Fruit fly (Drosophila melanogaster): ENCODE measurements around the gene CG15357.
A peak's percentile ranks its signal among the peaks of the same experiment; 100 is the strongest.

CG15357 gene

DNA sequence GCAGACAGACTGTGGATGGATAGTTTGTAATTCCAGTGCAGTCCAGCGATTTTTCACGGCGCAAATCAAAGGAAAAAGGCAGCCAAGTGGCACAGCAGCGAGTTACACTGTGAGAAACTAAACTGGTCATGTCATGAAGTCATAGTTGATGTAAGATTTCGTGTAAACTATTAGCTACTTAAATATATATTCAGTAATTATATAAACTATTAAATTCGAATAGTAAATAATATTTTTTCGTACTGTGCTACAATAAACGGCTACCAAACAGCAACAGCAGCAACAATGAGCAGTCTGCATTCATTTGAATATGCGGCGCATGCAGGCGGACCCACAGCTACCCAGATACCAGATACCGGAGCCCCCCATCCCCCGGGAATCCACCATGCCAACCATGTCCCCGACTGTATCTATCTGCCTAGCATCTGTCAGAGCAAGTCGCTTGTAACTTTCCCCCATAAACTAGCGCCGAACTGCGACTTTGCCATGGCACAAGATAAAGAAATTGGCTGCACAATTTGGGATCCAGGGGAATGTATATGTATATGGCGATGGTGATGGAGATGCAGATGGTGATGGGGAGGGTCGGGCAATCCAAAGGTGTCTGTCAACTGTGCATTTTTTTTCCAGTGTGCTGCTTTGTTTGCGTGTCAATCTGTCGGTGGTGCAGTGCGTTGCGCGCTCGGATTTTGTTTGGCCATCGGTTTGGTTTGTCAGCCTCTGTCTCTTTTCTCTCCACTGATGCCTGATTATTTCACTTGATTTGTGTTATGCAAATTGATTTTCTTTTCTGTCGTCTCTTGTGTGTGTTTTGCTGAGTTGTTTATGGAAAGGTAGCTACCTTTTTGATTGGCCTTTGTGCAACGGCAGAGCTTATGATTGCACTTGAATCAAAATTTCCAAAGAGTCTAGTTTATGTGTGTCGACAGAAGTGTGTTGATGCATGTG, 19.3 kb downstream of the CG15357 start (continued):
- no peak for TF ChIP-seq Scr (GFP tag; IDR thresholded peaks at IDR 0.05; ENCODE audit: partially characterized antibody)
- no peak for TF ChIP-seq zen (tag; optimal IDR thresholded peaks at IDR 0.05)
- no peak for TF ChIP-seq ttk (GFP tag; IDR thresholded peaks at IDR 0.05)
- no peak for TF ChIP-seq Hand (GFP tag; optimal IDR thresholded peaks at IDR 0.05)
- no peak for TF ChIP-seq CG3163 (GFP tag; optimal IDR thresholded peaks at IDR 0.05)
- TF ChIP-seq CG7963 (GFP tag; IDR thresholded peaks at IDR 0.05; ENCODE audit: partially characterized antibody), result no peak
- no peak for TF ChIP-seq mirr (GFP tag; optimal IDR thresholded peaks at IDR 0.05)
- 0 out of 2 replicates have a peak, but pooled peaks have one; percentile 23 for TF ChIP-seq sim (GFP tag; IDR thresholded peaks at IDR 0.05)
- no peak for TF ChIP-seq vfl (GFP tag; optimal IDR thresholded peaks at IDR 0.05)
- no peak for TF ChIP-seq CG17186 (GFP tag; optimal IDR thresholded peaks at IDR 0.05)
- no peak for TF ChIP-seq NfI (GFP tag; optimal IDR thresholded peaks at IDR 0.05)
- no peak for TF ChIP-seq CG34376 (GFP tag; optimal IDR thresholded peaks at IDR 0.05)
- TF ChIP-seq Dip2 (GFP tag; IDR thresholded peaks at IDR 0.05), result no peak
- no peak for TF ChIP-seq CG16779 (GFP tag; IDR thresholded peaks at IDR 0.05)
- TF ChIP-seq Dfd (GFP tag; optimal IDR thresholded peaks at IDR 0.05), result no peak
- TF ChIP-seq exex (tag; optimal IDR thresholded peaks at IDR 0.05), result no peak
- no peak for TF ChIP-seq CG8359 (GFP tag; optimal IDR thresholded peaks at IDR 0.05; ENCODE audit: borderline replicate concordance)
- TF ChIP-seq sob (GFP tag; IDR thresholded peaks at IDR 0.05), result no peak
- TF ChIP-seq ato (GFP tag; IDR thresholded peaks at IDR 0.05; ENCODE audit: partially characterized antibody), result no peak
- no peak for TF ChIP-seq CG17912 (GFP tag; optimal IDR thresholded peaks at IDR 0.05)
- TF ChIP-seq psq (GFP tag; optimal IDR thresholded peaks at IDR 0.05), result no peak
- peak; percentile 18 for TF ChIP-seq sd (tag; optimal IDR thresholded peaks at IDR 0.05)
- TF ChIP-seq Lim3 (GFP tag; IDR thresholded peaks at IDR 0.05), result no peak
- TF ChIP-seq Xrp1 (GFP tag; IDR thresholded peaks at IDR 0.05), result peak; percentile 60; the same call in 1 of the 2 replicates
- no peak for TF ChIP-seq CrebB (tag; optimal IDR thresholded peaks at IDR 0.05)
- TF ChIP-seq CG11504 (tag; optimal IDR thresholded peaks at IDR 0.05), result peak; percentile 41
- TF ChIP-seq HLH4C (GFP tag; IDR thresholded peaks at IDR 0.05; ENCODE audit: partially characterized antibody), result no peak
- TF ChIP-seq CG17359 (tag; optimal IDR thresholded peaks at IDR 0.05), result peak; percentile 55
- TF ChIP-seq insv (GFP tag; optimal IDR thresholded peaks at IDR 0.05), result no peak
- no peak for TF ChIP-seq CG17568 (GFP tag; optimal IDR thresholded peaks at IDR 0.05)
- TF ChIP-seq CG7372 (GFP tag; IDR thresholded peaks at IDR 0.05), result no peak
- no peak for TF ChIP-seq HmgD (GFP tag; optimal IDR thresholded peaks at IDR 0.05)
- TF ChIP-seq knrl (GFP tag; IDR thresholded peaks at IDR 0.05; ENCODE audit: partially characterized antibody), result no peak
- TF ChIP-seq CG9932 (GFP tag; IDR thresholded peaks at IDR 0.05), result no peak
- no peak for TF ChIP-seq corto (GFP tag; optimal IDR thresholded peaks at IDR 0.05)
- TF ChIP-seq Meics (GFP tag; optimal IDR thresholded peaks at IDR 0.05), result no peak
- TF ChIP-seq Hmr (GFP tag; optimal IDR thresholded peaks at IDR 0.05), result no peak
- TF ChIP-seq CG1792 (GFP tag; optimal IDR thresholded peaks at IDR 0.05), result no peak
- no peak for TF ChIP-seq Fer1 (GFP tag; optimal IDR thresholded peaks at IDR 0.05)
- TF ChIP-seq ase (GFP tag; IDR thresholded peaks at IDR 0.05), result peak; percentile 48; the same call in 1 of the 3 replicates
- no peak for TF ChIP-seq CG11723 (GFP tag; optimal IDR thresholded peaks at IDR 0.05)
- TF ChIP-seq wor (GFP tag; IDR thresholded peaks at IDR 0.05), result no peak
- no peak for TF ChIP-seq CG16813 (GFP tag; IDR thresholded peaks at IDR 0.05; ENCODE audit: partially characterized antibody)
- no peak for TF ChIP-seq gce (GFP tag; IDR thresholded peaks at IDR 0.05)
- TF ChIP-seq CG10543 (GFP tag; optimal IDR thresholded peaks at IDR 0.05), result no peak
- peak; percentile 1 for TF ChIP-seq CG30403 (GFP tag; optimal IDR thresholded peaks at IDR 0.05)
- TF ChIP-seq dan (GFP tag; IDR thresholded peaks at IDR 0.05), result no peak
- no peak for TF ChIP-seq Eip74EF (GFP tag; optimal IDR thresholded peaks at IDR 0.05)
